Worm (Caenorhabditis elegans) whole organism, early embryonic: ENCODE measurements around the gene F02A9.7.

Source experiments
- B0310.2 ChIP-seq: sonication (generic microtip); optimal IDR thresholded peaks from 2 replicates; lab custom pipeline; 2016; ENCODE audit warnings: mild to moderate bottlenecking, missing genetic modification characterization, missing compliant biosample characterization
- F13C5.2 ChIP-seq: sonication (generic microtip); optimal IDR thresholded peaks from 2 replicates; lab custom pipeline; 2017; ENCODE audit warnings: mild to moderate bottlenecking, missing genetic modification characterization, inconsistent platforms, missing compliant biosample characterization
- aly-1 ChIP-seq: sonication (generic microtip); optimal IDR thresholded peaks from 2 replicates; lab custom pipeline; 2016; ENCODE audit warnings: missing genetic modification characterization, missing compliant biosample characterization
- ama-1 ChIP-seq: fragments of 150-350 bp; optimal IDR thresholded peaks from 2 replicates; lab custom pipeline; 2014
- ceh-13 ChIP-seq: fragments of 200-800 bp; sonication (Bioruptor generic); optimal IDR thresholded peaks from 2 replicates; lab custom pipeline; 2018; ENCODE audit warnings: mild to moderate bottlenecking, missing genetic modification characterization, missing compliant biosample characterization
- ceh-36 ChIP-seq: sonication (generic microtip); optimal IDR thresholded peaks from 2 replicates; lab custom pipeline; 2016; ENCODE audit warnings: missing genetic modification characterization, inconsistent platforms, missing compliant biosample characterization
- ets-7 ChIP-seq: sonication (generic microtip); optimal IDR thresholded peaks from 2 replicates; lab custom pipeline; 2016; ENCODE audit warnings: missing genotype, missing genetic modification characterization, missing compliant biosample characterization
- flt-1 ChIP-seq: fragments of 200-800 bp; sonication (Bioruptor generic); IDR thresholded peaks from 2 replicates; pipeline ENCODE4 v1.3.6; 2022; ENCODE audit warnings: missing genetic modification characterization, missing compliant biosample characterization
- hmbx-1 ChIP-seq: sonication (generic microtip); optimal IDR thresholded peaks from 2 replicates; lab custom pipeline; 2016; ENCODE audit warnings: mild to moderate bottlenecking, missing genetic modification characterization, missing compliant biosample characterization
- hmg-4 ChIP-seq: fragments of 200-800 bp; sonication (Bioruptor generic); optimal IDR thresholded peaks from 2 replicates; lab custom pipeline; 2018; ENCODE audit warnings: mild to moderate bottlenecking, missing genetic modification characterization, missing compliant biosample characterization
- hnd-1 ChIP-seq: sonication (generic microtip); optimal IDR thresholded peaks from 2 replicates; lab custom pipeline; 2016; ENCODE audit warnings: missing genetic modification characterization, missing compliant biosample characterization
- pes-1 ChIP-seq: fragments of 200-800 bp; sonication (Bioruptor generic); IDR thresholded peaks from 2 replicates; pipeline ENCODE4 v1.3.6; 2022; ENCODE audit warnings: missing genetic modification reagents, missing genetic modification characterization, missing compliant biosample characterization
- scrt-1 ChIP-seq: fragments of 200-800 bp; sonication (Bioruptor generic); IDR thresholded peaks from 2 replicates; pipeline ENCODE4 v1.3.6; 2022; ENCODE audit warnings: missing genetic modification characterization, missing compliant biosample characterization
- sea-1 ChIP-seq: fragments of 200-800 bp; sonication (Bioruptor generic); conservative IDR thresholded peaks from 2 replicates; pipeline ENCODE4 v1.3.6; 2022; ENCODE audit warnings: missing genetic modification characterization, missing compliant biosample characterization
- tbx-11 ChIP-seq: fragments of 200-800 bp; sonication (Bioruptor generic); IDR thresholded peaks from 2 replicates; pipeline ENCODE4 v1.3.6; 2022; ENCODE audit warnings: missing genetic modification characterization, missing compliant biosample characterization
- tbx-37 ChIP-seq: fragments of 200-800 bp; sonication (Bioruptor generic); conservative IDR thresholded peaks from 2 replicates; pipeline ENCODE4 v1.3.6; 2022; ENCODE audit warnings: missing genetic modification reagents, missing genetic modification characterization, missing compliant biosample characterization
- tra-4 ChIP-seq: sonication (generic microtip); optimal IDR thresholded peaks from 2 replicates; lab custom pipeline; 2017; ENCODE audit warnings: missing genetic modification characterization, missing compliant biosample characterization

The F02A9.7 gene

DNA sequence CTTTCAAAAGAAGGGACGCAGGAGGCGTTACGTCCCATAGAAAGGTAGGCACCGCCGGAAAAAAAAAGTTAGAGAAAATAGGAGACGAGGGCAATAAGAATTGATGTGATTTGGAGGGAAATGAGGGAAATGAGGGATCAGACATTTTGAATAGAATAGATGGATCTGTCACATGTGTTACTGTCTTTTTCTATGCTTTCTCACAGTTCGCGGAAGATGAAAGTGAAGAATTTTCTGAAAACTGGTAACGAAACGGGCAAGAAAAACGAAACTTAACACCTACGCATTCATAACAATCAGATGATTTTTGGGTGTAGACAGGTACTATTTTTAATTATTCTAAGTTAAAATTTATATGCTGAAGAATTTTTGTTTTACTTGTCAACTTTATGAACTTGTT lies 37.8 kb downstream of the F02A9.7 start, which contains the start of gene R107.9:
Gene R107.9 (plus strand): TSS at position 301 of the 400 bp plus-strand sequence.
- no peak for TF ChIP-seq ets-7 (tag; lab: Kevin White, UChicago)
- no peak for TF ChIP-seq ama-1
- TF ChIP-seq hmg-4 (GFP tag; lab: Kevin White, UChicago): no peak

DNA sequence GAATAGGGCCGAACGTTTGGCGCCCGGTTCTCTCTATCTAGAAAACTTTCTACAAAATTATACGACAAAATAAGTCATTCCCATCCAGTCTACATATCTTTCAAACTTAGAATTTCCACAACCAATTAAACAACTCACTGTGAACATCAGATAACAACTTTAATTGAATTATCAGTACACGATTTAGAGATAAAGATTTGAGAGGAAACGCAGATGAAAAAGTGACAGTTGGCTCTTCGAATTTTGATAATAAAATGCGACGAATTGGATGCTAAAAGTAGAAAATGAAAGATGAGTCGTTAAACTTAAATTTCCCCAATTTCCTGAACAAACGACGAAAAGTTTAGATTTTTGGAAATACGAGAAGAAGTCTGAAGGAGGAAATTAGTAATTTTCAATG lies 40.4 kb downstream of the F02A9.7 start:
- TF ChIP-seq B0310.2 (no peak), F13C5.2 (tag; lab: Kevin White, UChicago) (no peak), tbx-11 (no peak), hnd-1 (no peak), hmg-4 (GFP tag; lab: Kevin White, UChicago) (no peak)

DNA sequence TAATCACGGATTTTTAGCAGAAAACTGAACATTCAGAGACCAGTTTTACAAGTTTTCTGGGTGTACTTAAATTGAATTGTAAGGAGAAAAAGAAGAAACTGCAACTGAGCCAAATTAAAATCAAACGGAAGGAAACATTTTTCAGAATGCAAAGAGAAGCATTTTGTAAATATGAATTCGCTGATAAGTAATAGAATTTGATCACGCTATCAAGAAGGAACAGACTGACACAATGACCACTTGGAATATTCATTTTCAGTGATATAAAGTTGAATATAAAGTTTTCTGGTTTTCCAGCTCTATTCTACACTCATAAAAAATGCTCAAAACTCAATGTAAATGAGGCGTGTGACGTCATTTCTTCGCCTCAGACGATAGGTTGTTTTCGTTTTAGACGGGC lies 41.3 kb downstream of the F02A9.7 start:
- no peak for TF ChIP-seq ama-1
- no peak for TF ChIP-seq aly-1 (tag; lab: Kevin White, UChicago)
- TF ChIP-seq ets-7 (tag; lab: Kevin White, UChicago): no peak
- no peak for TF ChIP-seq tra-4 (tag; lab: Kevin White, UChicago)
- TF ChIP-seq ceh-13 (GFP tag; lab: Kevin White, UChicago): no peak
- TF ChIP-seq hnd-1: no peak
- no peak for TF ChIP-seq tbx-11
- no peak for TF ChIP-seq hmg-4 (GFP tag; lab: Kevin White, UChicago)
- no peak for TF ChIP-seq B0310.2
- TF ChIP-seq flt-1 (GFP tag; lab: Robert Waterston, UW): no peak
- TF ChIP-seq hmbx-1 (tag; lab: Kevin White, UChicago): no peak
- no peak for TF ChIP-seq pes-1 (GFP tag; lab: Robert Waterston, UW)
- TF ChIP-seq tbx-37 (GFP tag; lab: Robert Waterston, UW): no peak
- TF ChIP-seq F13C5.2 (tag; lab: Kevin White, UChicago): no peak
- no peak for TF ChIP-seq scrt-1 (GFP tag; lab: Robert Waterston, UW)

DNA sequence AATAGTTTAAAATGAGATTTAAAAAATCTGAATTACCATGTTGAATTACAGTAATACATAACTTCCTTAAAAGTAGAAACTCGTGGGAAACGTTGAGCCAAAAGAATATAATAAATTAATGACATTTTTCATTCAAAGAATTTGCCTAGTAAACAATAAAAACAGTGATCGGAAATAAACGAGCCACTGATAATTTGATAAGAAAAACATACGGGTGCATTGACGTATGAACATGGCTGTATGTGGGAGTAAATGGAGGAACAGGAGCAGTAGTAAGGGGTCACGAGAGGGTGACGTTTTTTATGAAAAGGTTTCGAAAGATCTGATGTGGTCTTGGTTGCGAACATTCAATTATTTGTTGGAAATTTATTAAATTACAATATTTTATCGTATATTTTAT lies 44.6 kb downstream of the F02A9.7 start:
- TF ChIP-seq hnd-1 (no peak), B0310.2 (no peak), hmg-4 (GFP tag; lab: Kevin White, UChicago) (no peak), tra-4 (tag; lab: Kevin White, UChicago) (no peak), scrt-1 (GFP tag; lab: Robert Waterston, UW) (no peak), tbx-37 (GFP tag; lab: Robert Waterston, UW) (no peak), sea-1 (GFP tag; lab: Robert Waterston, UW) (no peak), F13C5.2 (tag; lab: Kevin White, UChicago) (no peak), ceh-36 (tag; lab: Kevin White, UChicago) (no peak), flt-1 (GFP tag; lab: Robert Waterston, UW) (no peak), ama-1 (no peak), aly-1 (tag; lab: Kevin White, UChicago) (no peak), tbx-11 (no peak)

- no peak for TF ChIP-seq tbx-37 (GFP tag; lab: Robert Waterston, UW)
- TF ChIP-seq tbx-11: no peak
- no peak for TF ChIP-seq sea-1 (GFP tag; lab: Robert Waterston, UW)
- TF ChIP-seq hmg-4 (GFP tag; lab: Kevin White, UChicago): no peak
Measured at ce11 chrIII:9026951-9027350, 48.5 kb downstream of the F02A9.7 start, which contains the start of gene F59B2.13. F59B2.13 (minus strand) TSS chrIII:9027051.
